Fruit fly (Drosophila melanogaster): ENCODE results near the gene Syx1A.

Gene Syx1A

dm6 chr3R:24106059-24106631 is 582 bp upstream of the Syx1A start:
- TF ChIP-seq usp (GFP tag; optimal IDR thresholded peaks at IDR 0.05) (no peak), dsf (GFP tag; optimal IDR thresholded peaks at IDR 0.05; ENCODE audit: borderline replicate concordance) (peak; percentile 9), Hnf4 (GFP tag; optimal IDR thresholded peaks at IDR 0.05) (peak; percentile 72), jim (GFP tag; optimal IDR thresholded peaks at IDR 0.05) (no peak), Mio (GFP tag; optimal IDR thresholded peaks at IDR 0.05) (no peak), foxo (GFP tag; optimal IDR thresholded peaks at IDR 0.05) (peak; percentile 7 to 77), ey (GFP tag; optimal IDR thresholded peaks at IDR 0.05) (peak; percentile 59), psq (GFP tag; optimal IDR thresholded peaks at IDR 0.05) (no peak), dl (GFP tag; optimal IDR thresholded peaks at IDR 0.05; ENCODE audit: insufficient read depth in 1 of 2, partially characterized antibody in 2 of 2) (no peak), br (GFP tag; optimal IDR thresholded peaks at IDR 0.05) (peak; percentile 78), brk (GFP tag; optimal IDR thresholded peaks at IDR 0.05) (peak; percentile 86), Sp1 (GFP tag; optimal IDR thresholded peaks at IDR 0.05) (peak; percentile 37), CG32264 (GFP tag; optimal IDR thresholded peaks at IDR 0.05) (peak; percentile 24), CG9705 (GFP tag; optimal IDR thresholded peaks at IDR 0.05) (no peak), Dif (GFP tag; optimal IDR thresholded peaks at IDR 0.05; ENCODE audit: partially characterized antibody) (no peak), dmrt93B (GFP tag; optimal IDR thresholded peaks at IDR 0.05) (no peak), Rel (GFP tag; optimal IDR thresholded peaks at IDR 0.05) (no peak), Rel (tag; optimal IDR thresholded peaks at IDR 0.05) (peak; percentile 33), N (GFP tag; optimal IDR thresholded peaks at IDR 0.05) (no peak), OdsH (GFP tag; optimal IDR thresholded peaks at IDR 0.05) (peak; percentile 71), h (GFP tag; optimal IDR thresholded peaks at IDR 0.05) (peak; percentile 84), Dfd (GFP tag; optimal IDR thresholded peaks at IDR 0.05) (no peak), Abd-B (GFP tag; optimal IDR thresholded peaks at IDR 0.05) (no peak), Hr78 (GFP tag; optimal IDR thresholded peaks at IDR 0.05) (no peak), lola (GFP tag; optimal IDR thresholded peaks at IDR 0.05) (no peak), Vsx2 (GFP tag; optimal IDR thresholded peaks at IDR 0.05; ENCODE audit: partially characterized antibody) (no peak), Myc (optimal IDR thresholded peaks at IDR 0.05) (no peak), sage (GFP tag; optimal IDR thresholded peaks at IDR 0.05) (peak; percentile 49), Jra (GFP tag; optimal IDR thresholded peaks at IDR 0.05) (peak; percentile 74), pan (optimal IDR thresholded peaks at IDR 0.05) (no peak), CrebA (GFP tag; optimal IDR thresholded peaks at IDR 0.05; ENCODE audit: borderline replicate concordance) (no peak), woc (GFP tag; optimal IDR thresholded peaks at IDR 0.05) (peak; percentile 47), Hr83 (GFP tag; optimal IDR thresholded peaks at IDR 0.05; ENCODE audit: poor library complexity, severe bottlenecking) (peak; percentile 39), GATAd (GFP tag; optimal IDR thresholded peaks at IDR 0.05) (no peak), HLH106 (tag; optimal IDR thresholded peaks at IDR 0.05) (peak; percentile 44), tai (GFP tag; optimal IDR thresholded peaks at IDR 0.05) (no peak), sv (GFP tag; optimal IDR thresholded peaks at IDR 0.05) (peak; percentile 43), fru (GFP tag; optimal IDR thresholded peaks at IDR 0.05) (peak; percentile 73), rgr (GFP tag; optimal IDR thresholded peaks at IDR 0.05) (peak; percentile 75)

DNA sequence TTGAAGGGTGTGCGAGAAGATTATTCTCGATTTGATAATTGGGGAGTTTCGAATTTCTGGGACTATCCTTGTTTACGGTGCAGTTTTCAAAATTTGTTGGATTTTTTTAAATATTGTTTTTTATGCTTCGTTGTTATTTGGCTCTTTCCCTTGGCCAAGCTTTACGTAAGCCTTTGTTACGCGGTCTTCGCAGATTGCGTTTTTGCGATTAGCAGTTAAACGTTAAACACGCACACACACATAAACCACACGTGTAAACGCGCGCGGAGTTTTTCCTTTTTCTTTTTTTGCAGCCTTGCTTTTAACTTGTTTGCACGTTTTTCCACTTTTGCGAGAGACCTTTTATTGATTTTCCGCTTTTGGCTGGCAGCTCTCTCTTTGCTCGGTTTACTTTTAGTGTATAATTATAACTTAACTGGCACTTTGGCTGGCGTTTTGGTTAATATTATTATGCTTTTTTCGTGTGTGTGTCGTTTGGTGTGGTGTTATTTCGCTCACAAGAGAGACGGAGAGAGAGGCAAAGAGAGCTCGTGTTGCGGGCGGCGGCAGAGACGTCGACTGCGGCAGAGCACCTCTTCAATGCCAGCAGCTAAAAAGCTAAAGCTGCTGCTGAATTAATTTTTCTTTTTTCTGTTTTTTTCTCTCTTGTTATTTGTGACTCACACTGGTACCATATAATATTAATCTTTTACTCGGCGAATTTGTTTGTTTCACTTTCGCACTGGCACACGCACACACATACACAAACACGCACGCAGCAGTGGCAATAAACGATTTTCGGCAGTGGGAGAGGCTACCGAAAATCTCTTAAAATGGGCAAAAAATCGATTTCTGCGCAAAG is 872 bp downstream of the Syx1A start:
- TF ChIP-seq Hnf4 (GFP tag; optimal IDR thresholded peaks at IDR 0.05) = no peak
- peak; percentile 15 for TF ChIP-seq Jra (GFP tag; optimal IDR thresholded peaks at IDR 0.05)
- TF ChIP-seq lola (GFP tag; optimal IDR thresholded peaks at IDR 0.05) = peak; percentile 19
- no peak for TF ChIP-seq brk (GFP tag; optimal IDR thresholded peaks at IDR 0.05)
- peak; percentile 60 for TF ChIP-seq Rel (GFP tag; optimal IDR thresholded peaks at IDR 0.05)
- no peak for TF ChIP-seq Rel (tag; optimal IDR thresholded peaks at IDR 0.05)
- peak in 1 of 2 experiments; percentile 60 for TF ChIP-seq dl (GFP tag; optimal IDR thresholded peaks at IDR 0.05; ENCODE audit: insufficient read depth in 1 of 2, partially characterized antibody in 2 of 2)
- TF ChIP-seq Dif (GFP tag; optimal IDR thresholded peaks at IDR 0.05; ENCODE audit: partially characterized antibody) = peak; percentile 56
